Fruit fly (Drosophila melanogaster): Measurements from ENCODE around the gene CG44475.

The CG44475 gene

dm6 chr2L:15912008-15912900 is 29.3 kb upstream of the CG44475 start (continued):
- TF ChIP-seq gcm (GFP tag; optimal IDR thresholded peaks at IDR 0.05) = peak; percentile 85
- peak; percentile 89 for TF ChIP-seq B-H2 (GFP tag; optimal IDR thresholded peaks at IDR 0.05)
- TF ChIP-seq Abd-B (GFP tag; optimal IDR thresholded peaks at IDR 0.05) = peak; percentile 96
- peak; percentile 70; the same call in 1 of the 3 replicates for TF ChIP-seq gce (GFP tag; IDR thresholded peaks at IDR 0.05)
- peak; percentile 82 for TF ChIP-seq CG33557 (GFP tag; optimal IDR thresholded peaks at IDR 0.05)
- TF ChIP-seq YL-1 (GFP tag; optimal IDR thresholded peaks at IDR 0.05) = peak; percentile 84
- no peak for TF ChIP-seq hkb (optimal IDR thresholded peaks at IDR 0.05)
- TF ChIP-seq hkb (GFP tag; IDR thresholded peaks at IDR 0.05) = peak; percentile 86
- TF ChIP-seq CG9215 (GFP tag; IDR thresholded peaks at IDR 0.05) = peak; percentile 90
- TF ChIP-seq cas (GFP tag; IDR thresholded peaks at IDR 0.05) = peak; percentile 18; the same call in 1 of the 2 replicates
- TF ChIP-seq CG17829 (tag; optimal IDR thresholded peaks at IDR 0.05) = peak; percentile 90
- peak; percentile 95 for TF ChIP-seq Sox100B (GFP tag; optimal IDR thresholded peaks at IDR 0.05)
- TF ChIP-seq nom (GFP tag; optimal IDR thresholded peaks at IDR 0.05) = no peak
- no peak for TF ChIP-seq stwl (tag; optimal IDR thresholded peaks at IDR 0.05)
- TF ChIP-seq wdn (GFP tag; IDR thresholded peaks at IDR 0.05) = no peak; the same call in none of the 2 replicates
- no peak for TF ChIP-seq Bdp1 (GFP tag; optimal IDR thresholded peaks at IDR 0.05)
- TF ChIP-seq slbo (GFP tag; IDR thresholded peaks at IDR 0.05) = peak; percentile 96
- TF ChIP-seq HLHmδ (GFP tag; optimal IDR thresholded peaks at IDR 0.05) = no peak
- TF ChIP-seq hth (optimal IDR thresholded peaks at IDR 0.05) = no peak
- TF ChIP-seq CG3726 (GFP tag; IDR thresholded peaks at IDR 0.05) = peak; percentile 90
- no peak for TF ChIP-seq pfk (GFP tag; optimal IDR thresholded peaks at IDR 0.05)
- peak; percentile 96 for TF ChIP-seq CG30403 (GFP tag; optimal IDR thresholded peaks at IDR 0.05)
- peak; percentile 69 for TF ChIP-seq CG17912 (GFP tag; optimal IDR thresholded peaks at IDR 0.05)
- peak; percentile 91 for TF ChIP-seq CG2875 (GFP tag; optimal IDR thresholded peaks at IDR 0.05)
- peak; percentile 94 for TF ChIP-seq CG31224 (GFP tag; IDR thresholded peaks at IDR 0.05)
- peak; percentile 76; the same call in 1 of the 2 replicates for TF ChIP-seq CG10321 (GFP tag; IDR thresholded peaks at IDR 0.05)
- peak; percentile 78; the same call in 2 of the 3 replicates for TF ChIP-seq CG11093 (GFP tag; IDR thresholded peaks at IDR 0.05)
- TF ChIP-seq hb (GFP tag; IDR thresholded peaks at IDR 0.05; ENCODE audit: partially characterized antibody) = no peak
- TF ChIP-seq sna (GFP tag; IDR thresholded peaks at IDR 0.05; ENCODE audit: partially characterized antibody) = no peak
- no peak for TF ChIP-seq Camta (GFP tag; optimal IDR thresholded peaks at IDR 0.05)
- peak; percentile 93 for TF ChIP-seq fd96Cb (tag; optimal IDR thresholded peaks at IDR 0.05)
- TF ChIP-seq ftz-f1 (GFP tag; optimal IDR thresholded peaks at IDR 0.05) = peak; percentile 99
- TF ChIP-seq amos (GFP tag; IDR thresholded peaks at IDR 0.05; ENCODE audit: partially characterized antibody) = no peak; the same call in 1 of the 2 replicates
- TF ChIP-seq chif (GFP tag; optimal IDR thresholded peaks at IDR 0.05) = peak in 1 of 2 experiments; percentile 70
- peak; percentile 84 for TF ChIP-seq Chrac-16 (GFP tag; optimal IDR thresholded peaks at IDR 0.05)
- TF ChIP-seq tup (GFP tag; optimal IDR thresholded peaks at IDR 0.05) = peak; percentile 41
- no peak for TF ChIP-seq pzg (GFP tag; optimal IDR thresholded peaks at IDR 0.05)
- TF ChIP-seq Dip2 (GFP tag; IDR thresholded peaks at IDR 0.05) = no peak
- TF ChIP-seq org-1 (GFP tag; optimal IDR thresholded peaks at IDR 0.05) = peak; percentile 88
- no peak for TF ChIP-seq CG4360 (GFP tag; IDR thresholded peaks at IDR 0.05)
- TF ChIP-seq pita (GFP tag; optimal IDR thresholded peaks at IDR 0.05) = no peak
- no peak for TF ChIP-seq Atf-2 (GFP tag; optimal IDR thresholded peaks at IDR 0.05)
- TF ChIP-seq Hey (tag; optimal IDR thresholded peaks at IDR 0.05) = no peak
- TF ChIP-seq lab (GFP tag; optimal IDR thresholded peaks at IDR 0.05) = peak; percentile 87
- TF ChIP-seq MBD-R2 (GFP tag; IDR thresholded peaks at IDR 0.05) = peak; percentile 49; the same call in 1 of the 2 replicates
- peak; percentile 78 for TF ChIP-seq CG8359 (GFP tag; optimal IDR thresholded peaks at IDR 0.05; ENCODE audit: borderline replicate concordance)
- peak; percentile 72 for TF ChIP-seq CG17568 (GFP tag; optimal IDR thresholded peaks at IDR 0.05)
- no peak for TF ChIP-seq CHES-1-like (GFP tag; optimal IDR thresholded peaks at IDR 0.05)

All from whole organism, embryonic.